Worm (Caenorhabditis elegans) whole organism, L2 larva: ENCODE data around the gene T13C5.6.

Experiments
- C34F6.9 ChIP-seq: fragments of 150-350 bp; optimal IDR thresholded peaks from 2 replicates; lab custom pipeline; 2014; ENCODE audit warnings: missing biosample characterization, missing genetic modification characterization
- F13H6.1 ChIP-seq: sonication (generic microtip); optimal IDR thresholded peaks from 2 replicates; lab custom pipeline; 2016; ENCODE audit warnings: missing genetic modification characterization, missing compliant biosample characterization
- R02D3.7 ChIP-seq: fragments of 150-350 bp; optimal IDR thresholded peaks from 2 replicates; lab custom pipeline; 2014; ENCODE audit warnings: missing biosample characterization, missing genetic modification characterization
- Y55F3AM.14 ChIP-seq: fragments of 200-800 bp; sonication (Bioruptor generic); optimal IDR thresholded peaks from 2 replicates; lab custom pipeline; 2018; ENCODE audit warnings: mild to moderate bottlenecking, missing genetic modification characterization, missing compliant biosample characterization
- ZK546.5 ChIP-seq: sonication (generic microtip); optimal IDR thresholded peaks from 2 replicates; lab custom pipeline; 2017; ENCODE audit warnings: missing biosample characterization, missing genetic modification characterization
- alr-1 ChIP-seq: fragments of 150-350 bp; optimal IDR thresholded peaks from 2 replicates; lab custom pipeline; 2014; ENCODE audit warnings: missing biosample characterization, missing genetic modification characterization
- aly-2 ChIP-seq: fragments of 150-350 bp; optimal IDR thresholded peaks from 2 replicates; lab custom pipeline; 2014; ENCODE audit warnings: missing biosample characterization, missing genetic modification characterization
- ama-1 ChIP-seq: fragments of 150-350 bp; optimal IDR thresholded peaks from 2 replicates; lab custom pipeline; 2018; ENCODE audit warnings: inconsistent platforms
- blmp-1 ChIP-seq: sonication (generic microtip); optimal IDR thresholded peaks from 2 replicates; lab custom pipeline; 2017; ENCODE audit warnings: missing genetic modification characterization, mild to moderate bottlenecking, missing compliant biosample characterization, antibody characterized with exemption, moderate library complexity; ENCODE audit not compliant: insufficient read depth
- ceh-16 ChIP-seq: fragments of 150-350 bp; optimal IDR thresholded peaks from 2 replicates; lab custom pipeline; 2014; ENCODE audit warnings: missing biosample characterization, missing genetic modification characterization
- ceh-82 ChIP-seq: fragments of 150-350 bp; optimal IDR thresholded peaks from 2 replicates; lab custom pipeline; 2014; ENCODE audit warnings: missing biosample characterization, missing genetic modification characterization
- crh-2 ChIP-seq: sonication (generic microtip); optimal IDR thresholded peaks from 2 replicates; lab custom pipeline; 2017; ENCODE audit warnings: missing biosample characterization, missing genetic modification characterization
- dmd-4 ChIP-seq: sonication (generic microtip); optimal IDR thresholded peaks from 2 replicates; lab custom pipeline; 2017; ENCODE audit warnings: missing biosample characterization, missing genetic modification characterization
- egl-27 ChIP-seq: sonication (generic microtip); optimal IDR thresholded peaks from 3 replicates; lab custom pipeline; 2017; ENCODE audit warnings: missing biosample characterization, missing genetic modification reagents, missing genetic modification characterization
- elt-1 ChIP-seq: fragments of 150-350 bp; optimal IDR thresholded peaks from 2 replicates; lab custom pipeline; 2014; ENCODE audit warnings: missing biosample characterization, missing genetic modification characterization
- elt-3 ChIP-seq: sonication (generic microtip); optimal IDR thresholded peaks from 2 replicates; lab custom pipeline; 2017; ENCODE audit warnings: missing biosample characterization, missing genetic modification characterization
- fos-1 ChIP-seq: fragments of 150-350 bp; optimal IDR thresholded peaks from 2 replicates; lab custom pipeline; 2014; ENCODE audit warnings: missing biosample characterization, missing genetic modification characterization
- gmeb-1 ChIP-seq: fragments of 150-350 bp; optimal IDR thresholded peaks from 2 replicates; lab custom pipeline; 2014; ENCODE audit warnings: missing biosample characterization, missing genetic modification characterization
- lin-11 ChIP-seq: fragments of 150-350 bp; sonication (generic microtip); optimal IDR thresholded peaks from 2 replicates; lab custom pipeline; 2014; ENCODE audit warnings: missing biosample characterization, missing genetic modification characterization, inconsistent platforms, mixed read lengths
- lin-39 ChIP-seq: fragments of 150-350 bp; optimal IDR thresholded peaks from 2 replicates; lab custom pipeline; 2014; ENCODE audit warnings: missing biosample characterization, missing genetic modification reagents, missing genetic modification characterization
- lsy-2 ChIP-seq, 2 experiments: fragments of 150-350 bp in 1 of 2; sonication (generic microtip) in 1 of 2; optimal IDR thresholded peaks; 2 replicates each; lab custom pipeline; 2014 to 2017; ENCODE audit warnings: missing biosample characterization in 2 of 2, missing genetic modification characterization in 2 of 2
- mab-5 ChIP-seq: fragments of 150-350 bp; optimal IDR thresholded peaks from 2 replicates; lab custom pipeline; 2014; ENCODE audit warnings: missing biosample characterization, missing genetic modification characterization
- mbf-1 ChIP-seq: sonication (generic microtip); optimal IDR thresholded peaks from 2 replicates; lab custom pipeline; 2017; ENCODE audit warnings: missing biosample characterization, missing genetic modification characterization
- mdl-1 ChIP-seq, 2 experiments: fragments of 150-350 bp in 1 of 2; sonication (generic microtip) in 1 of 2; optimal IDR thresholded peaks; 2 replicates each; lab custom pipeline; 2017; ENCODE audit warnings: missing biosample characterization in 2 of 2, missing genetic modification characterization in 2 of 2
- nhr-10 ChIP-seq: sonication (generic microtip); optimal IDR thresholded peaks from 2 replicates; lab custom pipeline; 2017; ENCODE audit warnings: missing biosample characterization, missing genetic modification characterization
- nhr-12 ChIP-seq: fragments of 150-350 bp; optimal IDR thresholded peaks from 2 replicates; lab custom pipeline; 2014; ENCODE audit warnings: missing biosample characterization, missing genetic modification characterization
- nhr-129 ChIP-seq: fragments of 150-350 bp; optimal IDR thresholded peaks from 2 replicates; lab custom pipeline; 2014; ENCODE audit warnings: missing biosample characterization, missing genetic modification characterization
- nhr-21 ChIP-seq: fragments of 150-350 bp; optimal IDR thresholded peaks from 2 replicates; lab custom pipeline; 2014; ENCODE audit warnings: missing biosample characterization, missing genetic modification characterization
- nhr-23 ChIP-seq: fragments of 150-350 bp; optimal IDR thresholded peaks from 2 replicates; lab custom pipeline; 2014; ENCODE audit warnings: missing biosample characterization, missing genetic modification reagents, missing genetic modification characterization
- nhr-237 ChIP-seq: fragments of 150-350 bp; optimal IDR thresholded peaks from 2 replicates; lab custom pipeline; 2014; ENCODE audit warnings: missing biosample characterization, missing genetic modification characterization
- nhr-25 ChIP-seq: fragments of 150-350 bp; sonication (generic microtip); optimal IDR thresholded peaks from 3 replicates; lab custom pipeline; 2014; ENCODE audit warnings: missing biosample characterization, missing genetic modification characterization
- nhr-6 ChIP-seq: fragments of 150-350 bp; optimal IDR thresholded peaks from 2 replicates; lab custom pipeline; 2014; ENCODE audit warnings: missing biosample characterization, missing genetic modification characterization
- nhr-77 ChIP-seq: fragments of 150-350 bp; optimal IDR thresholded peaks from 2 replicates; lab custom pipeline; 2014; ENCODE audit warnings: missing biosample characterization, missing genetic modification characterization
- peb-1 ChIP-seq: fragments of 150-350 bp; optimal IDR thresholded peaks from 2 replicates; lab custom pipeline; 2014; ENCODE audit warnings: missing biosample characterization, missing genetic modification characterization
- sem-4 ChIP-seq: fragments of 150-350 bp; optimal IDR thresholded peaks from 2 replicates; lab custom pipeline; 2014; ENCODE audit warnings: missing biosample characterization, missing genetic modification reagents, missing genetic modification characterization
- skn-1 ChIP-seq: sonication (generic microtip); optimal IDR thresholded peaks from 2 replicates; lab custom pipeline; 2017; ENCODE audit warnings: missing biosample characterization, missing genetic modification characterization
- sma-3 ChIP-seq: sonication (generic microtip); optimal IDR thresholded peaks from 2 replicates; lab custom pipeline; 2016; ENCODE audit warnings: missing genetic modification reagents, missing genetic modification characterization, missing compliant biosample characterization
- sma-9 ChIP-seq, 2 experiments: fragments of 150-350 bp in 1 of 2; sonication (generic microtip) in 1 of 2; optimal IDR thresholded peaks; 2 replicates each; lab custom pipeline; 2014 to 2016; ENCODE audit warnings: missing genetic modification characterization in 2 of 2, mild to moderate bottlenecking in 1 of 2, missing biosample characterization in 1 of 2, missing compliant biosample characterization in 1 of 2, missing genetic modification reagents in 1 of 2, moderate library complexity in 1 of 2
- snpc-4 ChIP-seq: fragments of 150-350 bp; optimal IDR thresholded peaks from 2 replicates; lab custom pipeline; 2014; ENCODE audit warnings: missing biosample characterization, missing genetic modification characterization
- unc-39 ChIP-seq: fragments of 150-350 bp; optimal IDR thresholded peaks from 2 replicates; lab custom pipeline; 2014; ENCODE audit warnings: missing biosample characterization, missing genetic modification characterization
- unc-55 ChIP-seq: fragments of 150-350 bp; sonication (generic microtip); optimal IDR thresholded peaks from 3 replicates; lab custom pipeline; 2014; ENCODE audit warnings: missing biosample characterization, missing genetic modification reagents, missing genetic modification characterization
- unc-62 ChIP-seq: fragments of 150-350 bp; optimal IDR thresholded peaks from 2 replicates; lab custom pipeline; 2014; ENCODE audit warnings: missing biosample characterization, missing genetic modification reagents, missing genetic modification characterization
- zag-1 ChIP-seq: fragments of 150-350 bp; optimal IDR thresholded peaks from 2 replicates; lab custom pipeline; 2014; ENCODE audit warnings: missing biosample characterization, missing genetic modification characterization
- ztf-1 ChIP-seq: fragments of 200-800 bp; sonication (Bioruptor generic); conservative IDR thresholded peaks from 2 replicates; pipeline ENCODE4 v1.3.6; 2022; ENCODE audit warnings: missing genetic modification characterization, missing compliant biosample characterization
- ztf-11 ChIP-seq: sonication (generic microtip); optimal IDR thresholded peaks from 2 replicates; lab custom pipeline; 2017; ENCODE audit warnings: missing biosample characterization, missing genetic modification characterization
- ztf-4 ChIP-seq: fragments of 150-350 bp; optimal IDR thresholded peaks from 2 replicates; lab custom pipeline; 2014; ENCODE audit warnings: missing biosample characterization, missing genetic modification characterization

T13C5.6 gene

ce11 chrX:6240640-6241033 lies 33.1 kb upstream of the T13C5.6 start, which contains the start of gene got-2.2:
TSS of gene got-2.2 (plus strand) at chrX:6240983.
- no peak for TF ChIP-seq skn-1
- no peak for TF ChIP-seq blmp-1 (tag; lab: Kevin White, UChicago)
- TF ChIP-seq nhr-12 (tag; lab: Kevin White, UChicago), result no peak
- no peak for TF ChIP-seq ztf-4 (tag; lab: Kevin White, UChicago)
- TF ChIP-seq sma-9 (GFP tag; optimal IDR thresholded peaks at IDR 0.05; lab: Kevin White, UChicago), result peak; percentile 55
- no peak for TF ChIP-seq sma-9 (tag; optimal IDR thresholded peaks at IDR 0.05; lab: Kevin White, UChicago)
- TF ChIP-seq ztf-1 (GFP tag; lab: Robert Waterston, UW), result no peak
- no peak for TF ChIP-seq lsy-2 (tag; optimal IDR thresholded peaks at IDR 0.05; lab: Kevin White, UChicago)
- TF ChIP-seq nhr-25 (tag; lab: Kevin White, UChicago), result no peak
- TF ChIP-seq fos-1 (tag; lab: Kevin White, UChicago), result peak; percentile 8
- no peak for TF ChIP-seq mdl-1 (tag; optimal IDR thresholded peaks at IDR 0.05; lab: Kevin White, UChicago)
- no peak for TF ChIP-seq peb-1 (tag; lab: Kevin White, UChicago)
- TF ChIP-seq dmd-4, result no peak
- TF ChIP-seq crh-2, result peak; percentile 25
- TF ChIP-seq nhr-10 (tag; lab: Kevin White, UChicago), result no peak
- no peak for TF ChIP-seq elt-3 (tag; lab: Kevin White, UChicago)
- TF ChIP-seq ztf-11 (tag; lab: Kevin White, UChicago), result no peak
- no peak for TF ChIP-seq nhr-23 (tag; lab: Kevin White, UChicago)
- TF ChIP-seq ama-1, result no peak
- no peak for TF ChIP-seq F13H6.1
- TF ChIP-seq zag-1 (tag; lab: Kevin White, UChicago), result no peak
- no peak for TF ChIP-seq ceh-16 (tag; lab: Kevin White, UChicago)
- no peak for TF ChIP-seq Y55F3AM.14
- no peak for TF ChIP-seq mbf-1
- TF ChIP-seq gmeb-1 (tag; lab: Kevin White, UChicago), result peak; percentile 19
- TF ChIP-seq R02D3.7 (tag; lab: Kevin White, UChicago), result no peak
- no peak for TF ChIP-seq unc-39
- no peak for TF ChIP-seq nhr-21
- TF ChIP-seq nhr-129 (tag; lab: Kevin White, UChicago), result no peak
- no peak for TF ChIP-seq alr-1 (tag; lab: Kevin White, UChicago)
- TF ChIP-seq lin-39 (tag; lab: Kevin White, UChicago), result no peak
- no peak for TF ChIP-seq egl-27 (tag; lab: Kevin White, UChicago)

ce11 chrX:6239927-6240639 lies 32.6 kb upstream of the T13C5.6 start:
- TF ChIP-seq snpc-4 (tag; lab: Kevin White, UChicago), result no peak
- TF ChIP-seq nhr-23 (tag; lab: Kevin White, UChicago), result no peak
- TF ChIP-seq zag-1 (tag; lab: Kevin White, UChicago), result no peak
- no peak for TF ChIP-seq fos-1 (tag; lab: Kevin White, UChicago)
- TF ChIP-seq blmp-1 (tag; lab: Kevin White, UChicago), result no peak
- TF ChIP-seq lin-39 (tag; lab: Kevin White, UChicago), result no peak
- no peak for TF ChIP-seq nhr-6 (tag; lab: Kevin White, UChicago)
- TF ChIP-seq mdl-1 (tag; optimal IDR thresholded peaks at IDR 0.05; lab: Kevin White, UChicago), result no peak
- TF ChIP-seq crh-2, result no peak
- peak; percentile 59 for TF ChIP-seq F13H6.1
- no peak for TF ChIP-seq dmd-4
- no peak for TF ChIP-seq lin-11
- TF ChIP-seq ceh-82 (tag; lab: Kevin White, UChicago), result no peak
- TF ChIP-seq ztf-4 (tag; lab: Kevin White, UChicago), result no peak
- TF ChIP-seq skn-1, result no peak
- no peak for TF ChIP-seq ztf-11 (tag; lab: Kevin White, UChicago)
- TF ChIP-seq nhr-10 (tag; lab: Kevin White, UChicago), result no peak
- TF ChIP-seq nhr-129 (tag; lab: Kevin White, UChicago), result peak; percentile 39
- peak; percentile 66 for TF ChIP-seq C34F6.9 (tag; lab: Kevin White, UChicago)
- no peak for TF ChIP-seq ztf-1 (GFP tag; lab: Robert Waterston, UW)
- no peak for TF ChIP-seq R02D3.7 (tag; lab: Kevin White, UChicago)
- TF ChIP-seq aly-2 (tag; lab: Kevin White, UChicago), result no peak
- TF ChIP-seq nhr-25 (tag; lab: Kevin White, UChicago), result no peak
- TF ChIP-seq mab-5 (tag; lab: Kevin White, UChicago), result no peak
- TF ChIP-seq mbf-1, result no peak
- TF ChIP-seq ceh-16 (tag; lab: Kevin White, UChicago), result no peak
- TF ChIP-seq sma-3 (GFP tag; lab: Kevin White, UChicago), result no peak
- peak; percentile 5 for TF ChIP-seq ama-1
- TF ChIP-seq egl-27 (tag; lab: Kevin White, UChicago), result no peak
- no peak for TF ChIP-seq nhr-21
- no peak for TF ChIP-seq nhr-12 (tag; lab: Kevin White, UChicago)
- TF ChIP-seq alr-1 (tag; lab: Kevin White, UChicago), result no peak
- no peak for TF ChIP-seq nhr-77
- TF ChIP-seq nhr-237 (tag; lab: Kevin White, UChicago), result no peak
- peak; percentile 33 for TF ChIP-seq unc-55 (GFP tag; lab: Kevin White, UChicago)
- TF ChIP-seq ZK546.5, result no peak
- no peak for TF ChIP-seq unc-39
- TF ChIP-seq sem-4 (tag; lab: Kevin White, UChicago), result peak; percentile 1
- peak in 1 of 2 experiments; percentile 26 for TF ChIP-seq lsy-2 (tag; optimal IDR thresholded peaks at IDR 0.05; lab: Kevin White, UChicago)
- no peak for TF ChIP-seq gmeb-1 (tag; lab: Kevin White, UChicago)
- TF ChIP-seq Y55F3AM.14, result no peak
- TF ChIP-seq peb-1 (tag; lab: Kevin White, UChicago), result no peak
- TF ChIP-seq sma-9 (GFP tag; optimal IDR thresholded peaks at IDR 0.05; lab: Kevin White, UChicago), result peak; percentile 30
- no peak for TF ChIP-seq sma-9 (tag; optimal IDR thresholded peaks at IDR 0.05; lab: Kevin White, UChicago)
- TF ChIP-seq elt-1, result no peak
- no peak for TF ChIP-seq unc-62 (GFP tag; lab: Kevin White, UChicago)
